Worm (Caenorhabditis elegans) whole organism, dauer: Measurements from ENCODE around the gene Y5H2A.4.
"Not testable (repeated sequence)": the region's sequence is repeated elsewhere in the genome, so short reads cannot be mapped to it uniquely, and the experiment has no call there.

Source experiments
- unc-62 ChIP-seq: sonication (generic microtip); optimal IDR thresholded peaks from 2 replicates; lab custom pipeline; 2017; ENCODE audit warnings: missing biosample characterization, missing genetic modification reagents, missing genetic modification characterization

The Y5H2A.4 gene

DNA sequence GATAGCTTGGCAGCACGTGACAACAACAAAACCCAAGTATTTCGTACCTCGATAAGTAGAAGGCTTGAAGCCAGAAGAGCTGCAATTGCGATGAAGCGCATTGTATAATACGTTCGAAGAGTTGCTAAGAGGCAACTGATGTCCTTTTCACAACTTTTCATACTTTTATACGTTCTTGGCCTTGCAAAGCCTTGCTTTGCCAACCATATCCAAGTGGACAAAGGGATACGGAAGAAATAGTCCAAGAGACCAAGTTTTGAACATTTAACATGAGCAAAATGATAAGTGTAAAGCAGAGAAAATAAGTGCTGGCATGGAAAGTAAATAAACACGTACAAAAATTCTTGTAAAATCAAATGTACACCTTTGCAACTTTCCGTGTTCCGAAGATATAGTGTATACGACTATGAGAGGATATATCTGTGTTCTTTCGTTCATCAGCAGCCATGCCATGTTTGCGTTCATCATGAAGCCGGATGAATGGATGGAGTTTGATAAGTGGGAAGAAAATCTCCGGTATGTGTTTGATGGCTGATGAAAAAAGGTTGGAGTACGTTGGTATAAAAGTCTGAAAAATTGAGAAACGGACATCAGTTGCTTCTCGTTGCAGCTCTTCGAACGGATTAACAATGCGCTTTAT, at the start of gene Y5H2A.4, which contains the start of gene abu-4:
Gene Y5H2A.4, minus strand, starts transcription at position 101 of the 640 bp plus-strand sequence.
Gene abu-4, plus strand, starts transcription at position 590 of the 640 bp plus-strand sequence.
- no peak for TF ChIP-seq unc-62 (GFP tag; lab: Kevin White, UChicago)

DNA sequence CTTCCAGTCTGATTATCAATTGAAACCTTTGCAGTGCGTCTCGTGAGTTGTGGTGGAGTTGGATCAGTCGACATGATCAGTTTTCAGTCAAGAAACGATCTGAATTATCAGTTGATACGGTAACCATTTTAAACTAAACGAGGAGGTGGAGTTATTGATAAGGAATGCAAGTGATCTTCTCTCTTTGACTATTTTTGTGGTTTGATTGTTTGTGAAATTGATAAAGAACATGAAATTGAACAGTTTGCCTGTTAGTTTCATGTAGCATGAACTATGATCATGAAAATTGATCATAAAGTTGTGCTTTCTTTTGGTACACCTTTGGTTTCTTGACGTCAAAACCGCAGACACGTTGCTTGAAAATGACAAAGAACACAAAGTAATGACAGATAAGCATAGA, 48.3 kb upstream of the Y5H2A.4 start, which contains the start of gene pud-1.2:
Gene pud-1.2, minus strand, starts transcription at position 101 of the 400 bp plus-strand sequence.
- not testable (repeated sequence) for TF ChIP-seq unc-62 (GFP tag; lab: Kevin White, UChicago)

DNA sequence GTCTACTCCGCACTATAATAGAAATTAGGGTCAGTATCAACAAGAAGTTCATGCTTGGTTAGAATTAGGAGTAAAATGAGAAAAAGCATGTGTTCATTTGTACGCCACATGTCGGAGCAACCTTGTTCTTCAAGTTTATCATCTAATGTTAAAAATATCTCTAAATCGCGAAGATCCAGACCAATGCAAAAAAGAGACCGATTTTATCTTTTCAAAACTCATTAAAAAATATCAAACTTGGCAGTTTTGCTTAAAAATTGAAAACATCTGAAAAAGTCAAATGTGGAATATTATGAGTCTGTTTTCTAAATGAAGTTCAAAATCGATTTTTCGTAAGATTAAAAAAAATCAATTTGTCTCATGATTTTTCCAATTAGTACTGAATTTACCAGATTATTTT, 46.8 kb upstream of the Y5H2A.4 start, which contains the start of gene Y19D10B.6:
Gene Y19D10B.6, minus strand, starts transcription at position 101 of the 400 bp plus-strand sequence.
- TF ChIP-seq unc-62 (GFP tag; lab: Kevin White, UChicago): not testable (repeated sequence)

DNA sequence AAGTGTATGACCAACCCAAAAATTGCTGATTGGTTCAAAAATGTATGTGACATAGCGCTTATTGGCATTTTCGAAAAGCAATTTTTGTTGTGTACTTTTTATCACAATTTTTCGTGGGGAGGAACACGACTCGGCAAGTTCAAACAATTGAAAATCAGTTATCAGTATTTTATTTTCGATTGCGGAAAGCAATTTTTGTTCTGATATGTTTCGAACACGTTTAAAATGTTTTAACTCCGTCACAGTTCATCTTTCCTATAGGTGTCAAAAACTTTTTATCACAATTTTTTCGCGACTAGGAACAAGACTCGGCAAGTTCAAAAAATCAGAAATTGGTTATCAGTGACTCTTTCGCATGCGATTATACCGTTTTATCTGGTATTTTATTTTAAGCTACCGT, 34.1 kb upstream of the Y5H2A.4 start:
- TF ChIP-seq unc-62 (GFP tag; lab: Kevin White, UChicago): no peak

DNA sequence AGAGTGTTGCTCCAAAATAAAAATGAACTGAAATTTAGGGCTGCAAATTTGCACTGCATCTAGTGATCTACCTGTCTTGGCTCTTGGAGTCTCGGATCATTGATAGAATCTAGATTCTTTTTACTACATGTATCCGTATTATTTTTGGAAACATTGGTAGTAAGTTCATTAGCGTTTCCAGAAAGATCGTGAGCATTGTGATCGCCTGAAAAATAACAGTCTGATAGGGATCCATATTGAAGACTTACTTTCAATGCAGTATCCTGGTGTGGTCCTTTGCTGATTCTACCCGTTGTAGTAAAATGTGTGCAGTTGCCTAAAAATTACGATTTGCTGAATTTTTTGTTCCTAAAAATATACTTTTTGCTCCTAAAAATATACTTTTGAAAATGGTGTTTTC, 32.2 kb upstream of the Y5H2A.4 start:
- no peak for TF ChIP-seq unc-62 (GFP tag; lab: Kevin White, UChicago)

DNA sequence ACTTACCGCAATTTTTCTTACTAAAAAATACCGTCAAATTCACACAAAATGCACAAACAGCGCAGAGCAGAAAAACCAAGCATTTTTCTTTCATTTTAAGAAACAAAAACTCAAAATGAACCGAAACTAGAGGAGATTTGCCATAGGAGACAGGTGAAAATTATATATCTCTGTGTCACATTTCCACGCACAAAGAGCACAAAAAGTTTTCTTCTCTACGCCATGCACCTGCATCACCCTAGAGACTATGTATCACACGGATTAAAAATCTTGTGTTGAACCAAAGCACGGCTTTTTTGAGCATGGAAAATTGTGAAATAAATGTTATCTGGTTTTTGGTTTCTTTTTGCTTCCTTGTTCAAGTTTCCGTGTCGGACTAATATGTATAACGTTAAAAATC, 29.6 kb upstream of the Y5H2A.4 start, which contains the start of gene irld-15:
Gene irld-15, minus strand, starts transcription at position 101 of the 400 bp plus-strand sequence.
- TF ChIP-seq unc-62 (GFP tag; lab: Kevin White, UChicago): no peak

DNA sequence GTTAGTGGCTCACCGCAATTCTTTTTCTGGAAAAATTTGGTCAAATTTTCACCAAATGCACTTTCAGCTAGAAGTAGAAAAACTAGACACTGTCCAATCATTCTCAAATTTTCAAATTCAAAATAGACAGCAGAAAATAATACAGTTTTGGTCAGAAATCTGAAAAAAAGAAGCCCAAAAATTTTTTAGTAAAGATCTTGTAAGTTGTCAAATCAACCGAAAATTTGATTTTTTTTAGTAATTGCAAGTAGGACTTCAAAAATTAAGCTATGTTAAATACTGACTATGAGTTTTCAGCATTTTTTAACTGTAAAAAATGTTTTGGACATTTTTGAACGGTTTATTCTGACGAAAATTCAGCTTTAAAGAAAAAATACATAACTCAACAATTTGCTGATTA, 26.8 kb upstream of the Y5H2A.4 start, which contains the start of gene Y19D10B.8:
Gene Y19D10B.8, minus strand, starts transcription at position 101 of the 400 bp plus-strand sequence.
- TF ChIP-seq unc-62 (GFP tag; lab: Kevin White, UChicago): no peak

DNA sequence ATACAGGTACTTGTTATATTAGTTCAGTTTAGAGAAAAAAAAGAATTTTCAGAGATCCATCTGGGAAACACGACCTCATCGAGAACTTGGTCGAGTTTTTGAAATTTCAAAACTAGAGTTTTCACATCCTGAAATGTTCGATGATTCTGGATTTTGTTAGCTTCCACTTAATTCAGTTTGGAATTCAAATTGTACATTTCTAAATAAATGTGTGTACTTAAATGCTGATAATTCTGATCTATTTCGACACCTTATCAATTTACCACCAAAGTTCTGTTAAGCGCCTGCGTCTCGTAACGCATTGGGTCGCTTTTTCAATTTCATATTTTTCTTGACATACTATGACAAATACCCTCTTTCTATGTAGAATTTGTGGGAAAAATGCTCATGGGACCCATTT, 20.4 kb upstream of the Y5H2A.4 start, which contains the start of gene nhr-226:
Gene nhr-226, plus strand, starts transcription at position 301 of the 400 bp plus-strand sequence.
- no peak for TF ChIP-seq unc-62 (GFP tag; lab: Kevin White, UChicago)

DNA sequence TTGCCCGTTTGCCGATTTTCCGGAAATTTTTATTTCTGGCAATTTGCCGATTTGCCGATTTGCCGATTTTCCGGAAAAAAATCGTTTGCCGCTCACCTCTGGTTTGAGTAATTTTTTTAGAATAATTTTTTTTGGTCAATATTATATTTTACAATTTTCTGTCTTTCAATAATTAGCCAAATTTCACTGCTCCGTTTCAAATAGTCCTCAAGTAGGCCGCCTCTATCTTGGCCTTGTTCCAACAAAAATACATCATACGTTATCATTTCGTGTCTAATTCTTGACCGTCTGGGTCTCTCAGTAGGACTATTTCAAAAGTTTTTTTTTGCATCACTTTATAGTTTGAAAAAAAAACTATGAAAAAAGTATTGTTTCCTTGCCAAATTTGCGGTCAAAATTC, 18.1 kb upstream of the Y5H2A.4 start, which contains the start of gene nhr-115:
Gene nhr-115, plus strand, starts transcription at position 301 of the 400 bp plus-strand sequence.
- no peak for TF ChIP-seq unc-62 (GFP tag; lab: Kevin White, UChicago)

DNA sequence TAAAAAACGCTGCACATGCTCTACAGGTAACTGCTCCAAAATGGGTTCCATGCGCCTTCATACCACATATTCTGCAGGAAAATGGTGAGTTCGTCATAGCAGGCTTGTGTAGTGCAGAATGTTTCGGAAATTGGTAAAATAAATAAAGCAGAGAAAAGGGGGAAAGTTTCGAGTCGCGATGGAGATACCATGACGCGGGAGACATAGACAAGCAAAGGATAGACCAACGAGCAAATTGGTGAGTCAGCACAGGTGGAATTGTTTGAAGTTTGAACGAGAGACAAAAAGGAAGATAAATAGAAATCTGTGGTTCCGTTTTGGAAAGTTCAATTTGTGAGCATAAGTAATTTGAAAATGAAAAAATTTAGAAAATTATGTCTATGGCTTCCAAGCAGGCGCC, 16.2 kb upstream of the Y5H2A.4 start, which contains the start of gene nhr-225:
Gene nhr-225, minus strand, starts transcription at position 146 of the 400 bp plus-strand sequence.
- no peak for TF ChIP-seq unc-62 (GFP tag; lab: Kevin White, UChicago)

DNA sequence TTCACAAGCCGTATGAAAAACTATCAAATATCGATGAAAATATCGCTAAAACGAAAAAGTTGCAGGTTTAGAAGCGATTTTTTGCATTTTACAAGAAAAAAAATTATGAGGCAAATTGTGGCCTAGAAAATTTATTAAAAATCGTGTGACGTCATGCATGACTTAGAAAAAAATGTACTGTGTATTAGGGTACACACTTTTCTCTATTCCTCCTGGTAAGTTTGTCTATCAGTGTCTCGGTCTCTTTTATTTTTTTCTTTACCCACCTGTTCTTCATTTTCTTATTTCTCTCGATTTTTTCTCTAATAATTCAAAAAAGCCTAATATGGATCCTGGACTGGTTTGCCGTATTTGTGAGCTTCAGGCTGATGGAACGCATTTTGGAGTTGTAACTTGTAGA, 11.0 kb upstream of the Y5H2A.4 start, which contains the start of gene nhr-227:
Gene nhr-227, plus strand, starts transcription at position 326 of the 400 bp plus-strand sequence.
- no peak for TF ChIP-seq unc-62 (GFP tag; lab: Kevin White, UChicago)

DNA sequence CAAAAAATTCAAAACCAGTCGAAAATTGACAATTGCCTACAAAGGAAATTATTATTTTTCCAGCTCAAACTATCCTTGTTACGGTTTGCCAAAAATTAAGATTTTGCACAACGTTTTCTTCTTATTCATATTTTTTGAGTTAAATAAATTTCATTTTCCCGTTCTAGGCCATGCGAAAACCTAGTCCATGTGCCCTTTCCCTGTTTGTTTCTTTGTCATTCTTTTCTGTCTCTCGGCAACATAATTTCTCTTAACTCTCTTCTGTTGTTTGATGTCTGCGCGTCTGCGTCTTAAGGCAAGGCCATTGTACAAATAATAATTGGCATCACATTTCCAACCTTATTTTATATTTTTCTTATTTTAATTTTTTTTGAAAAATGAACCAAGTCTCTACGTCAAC, 7.3 kb upstream of the Y5H2A.4 start, which contains the start of gene nhr-228:
Gene nhr-228, plus strand, starts transcription at position 261 of the 400 bp plus-strand sequence.
- TF ChIP-seq unc-62 (GFP tag; lab: Kevin White, UChicago): no peak

DNA sequence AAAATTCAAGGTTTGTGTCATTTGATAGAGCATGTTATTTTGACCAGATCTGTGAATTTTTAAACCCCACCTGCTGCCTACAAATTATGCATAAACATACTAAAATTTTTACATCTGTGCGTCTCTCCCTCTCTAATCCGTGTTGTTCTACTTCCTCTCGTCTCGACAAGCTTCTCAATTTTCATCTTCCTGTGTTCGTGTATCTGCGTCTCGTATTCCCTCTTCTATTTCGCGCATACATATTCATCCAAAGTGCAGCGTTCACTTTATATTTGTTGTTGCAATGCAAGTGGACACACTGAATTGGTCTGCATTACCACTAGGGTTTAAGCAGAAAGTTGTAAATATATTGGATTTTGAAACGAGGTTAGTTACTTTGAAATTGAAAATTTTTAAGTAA, 4.4 kb upstream of the Y5H2A.4 start, which contains the start of gene fbxa-137:
Gene fbxa-137, plus strand, starts transcription at position 274 of the 400 bp plus-strand sequence.
- TF ChIP-seq unc-62 (GFP tag; lab: Kevin White, UChicago): no peak

DNA sequence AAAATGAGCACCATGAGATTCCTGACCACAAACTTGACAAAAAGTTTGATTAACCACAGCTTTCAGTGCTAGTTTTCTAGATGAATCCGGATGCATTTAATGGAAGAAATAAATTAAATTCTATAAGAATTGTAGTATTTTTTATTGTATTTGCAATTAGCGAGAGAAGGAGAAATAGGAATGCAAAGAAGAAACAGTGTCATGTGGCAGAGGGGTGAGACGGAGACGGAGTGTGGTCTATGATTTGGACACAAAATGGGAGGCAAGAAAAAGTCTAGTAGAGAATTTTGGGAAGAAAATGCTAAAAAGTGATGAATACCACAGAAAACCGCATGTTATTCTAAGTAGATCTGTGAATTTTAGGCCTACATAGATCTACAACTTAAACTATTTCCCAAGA, 3.9 kb upstream of the Y5H2A.4 start, which contains the start of gene nhr-59:
Gene nhr-59, minus strand, starts transcription at position 214 of the 400 bp plus-strand sequence.
- no peak for TF ChIP-seq unc-62 (GFP tag; lab: Kevin White, UChicago)

DNA sequence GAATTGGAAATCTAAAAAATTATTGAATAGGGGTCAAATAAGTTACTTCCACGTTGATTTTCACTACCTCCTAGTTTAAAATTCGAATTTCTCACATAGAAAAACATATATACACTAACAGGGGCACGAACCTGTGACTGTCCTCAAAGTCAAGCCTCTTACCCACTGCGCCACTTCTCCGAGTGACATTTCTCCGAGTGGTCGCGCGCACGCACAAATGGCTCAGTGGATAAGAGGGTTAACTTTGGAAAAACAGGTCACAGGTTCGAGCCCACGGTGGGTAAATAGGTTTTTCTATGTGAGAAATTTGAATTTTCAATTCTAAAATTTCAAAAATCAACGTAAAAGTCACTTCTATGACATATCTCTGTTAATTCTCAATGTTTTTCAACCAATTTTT, 3.1 kb upstream of the Y5H2A.4 start:
- TF ChIP-seq unc-62 (GFP tag; lab: Kevin White, UChicago): no peak

DNA sequence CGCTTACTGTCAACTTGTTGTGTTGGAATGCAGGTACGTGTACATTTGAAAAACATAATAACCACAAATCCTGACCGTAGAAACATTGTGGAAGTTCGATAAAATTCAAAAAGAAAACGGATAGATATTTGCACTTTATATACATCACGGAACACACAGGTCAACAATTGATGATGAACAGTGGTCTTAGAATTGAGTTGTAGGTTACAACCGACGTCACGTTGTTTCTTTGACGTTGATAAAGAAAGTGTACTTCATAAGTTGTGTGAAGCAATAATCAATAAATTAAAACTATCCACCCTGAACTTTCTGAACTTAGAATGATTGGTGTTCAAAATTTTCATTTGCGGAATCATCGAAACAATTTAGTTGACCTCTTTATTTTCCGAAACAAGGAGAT, 2.4 kb downstream of the Y5H2A.4 start, which contains the start of gene Y5H2A.1:
Gene Y5H2A.1, minus strand, starts transcription at position 101 of the 400 bp plus-strand sequence.
- no peak for TF ChIP-seq unc-62 (GFP tag; lab: Kevin White, UChicago)
